Worm (Caenorhabditis elegans): Measurements from ENCODE around the gene dli-1.

The dli-1 gene

DNA sequence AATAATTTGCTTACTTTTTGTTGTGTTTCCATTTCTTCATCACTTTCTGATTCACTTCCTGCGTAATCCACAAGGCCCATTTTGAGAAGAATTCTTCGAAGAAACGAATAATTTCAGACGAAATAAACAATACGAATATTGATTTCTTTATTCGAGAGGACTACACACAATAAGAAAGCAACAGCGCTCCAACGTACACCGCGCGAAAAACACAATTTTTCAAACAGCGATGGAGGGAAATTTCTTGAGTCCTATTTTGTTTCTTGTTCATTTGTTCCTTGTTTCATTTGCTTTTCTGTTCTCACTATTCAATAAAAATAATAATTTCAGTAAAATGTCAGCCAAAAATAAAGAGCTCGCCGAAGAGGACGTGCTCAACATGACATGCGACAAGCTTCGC lies 4.9 kb downstream of the dli-1 start, which contains the start of the genes prcc-1 and C39E9.12 (continued):
- TF ChIP-seq zag-1 (tag; optimal IDR thresholded peaks at IDR 0.05) (no peak), lsy-2 (tag; optimal IDR thresholded peaks at IDR 0.05) (peak; percentile 73 to 91), aly-2 (tag; optimal IDR thresholded peaks at IDR 0.05) (no peak), swsn-7 (tag; optimal IDR thresholded peaks at IDR 0.05) (peak; percentile 62), vab-15 (tag; optimal IDR thresholded peaks at IDR 0.05) (no peak), ztf-11 (tag; optimal IDR thresholded peaks at IDR 0.05) (no peak), ceh-8 (GFP tag; optimal IDR thresholded peaks at IDR 0.05) (no peak), fkh-10 (GFP tag; optimal IDR thresholded peaks at IDR 0.05) (no peak), nhr-85 (tag) (peak; percentile 46), egl-13 (tag; optimal IDR thresholded peaks at IDR 0.05) (no peak), tbx-2 (tag; optimal IDR thresholded peaks at IDR 0.05) (peak; percentile 37), ztf-4 (tag; optimal IDR thresholded peaks at IDR 0.05) (no peak), ceh-88 (GFP tag; IDR thresholded peaks at IDR 0.05) (no peak), Y116A8C.19 (tag; optimal IDR thresholded peaks at IDR 0.05; ENCODE audit: borderline replicate concordance) (no peak), jun-1 (tag; optimal IDR thresholded peaks at IDR 0.05) (peak; percentile 40), fkh-4 (tag; optimal IDR thresholded peaks at IDR 0.05; ENCODE audit: borderline replicate concordance) (no peak), nhr-237 (tag; optimal IDR thresholded peaks at IDR 0.05) (no peak), snu-23 (GFP tag; optimal IDR thresholded peaks at IDR 0.05) (peak; percentile 80), nhr-19 (GFP tag; conservative IDR thresholded peaks at IDR 0.05) (peak; percentile 43; the same call in 1 of the 2 replicates), nhr-71 (tag; optimal IDR thresholded peaks at IDR 0.05) (peak; percentile 73), lin-15B (tag; optimal IDR thresholded peaks at IDR 0.05) (peak; percentile 84), pax-3 (tag; optimal IDR thresholded peaks at IDR 0.05) (no peak), unc-98 (GFP tag; IDR thresholded peaks at IDR 0.05) (no peak), hpl-2 (GFP tag; optimal IDR thresholded peaks at IDR 0.05) (no peak), nhr-28 (tag; optimal IDR thresholded peaks at IDR 0.05) (no peak), nhr-12 (tag; optimal IDR thresholded peaks at IDR 0.05) (no peak), elt-2 (tag; optimal IDR thresholded peaks at IDR 0.05) (no peak), sox-4 (tag; optimal IDR thresholded peaks at IDR 0.05) (no peak), lin-35 (GFP tag; optimal IDR thresholded peaks at IDR 0.05) (peak; percentile 92 to 97), egl-27 (tag; optimal IDR thresholded peaks at IDR 0.05) (no peak), tlp-1 (tag; optimal IDR thresholded peaks at IDR 0.05) (no peak), mdl-1 (tag; optimal IDR thresholded peaks at IDR 0.05) (peak in 1 of 2 experiments; percentile 56), ces-1 (GFP tag; optimal IDR thresholded peaks at IDR 0.05) (no peak), ceh-82 (tag; optimal IDR thresholded peaks at IDR 0.05) (peak; percentile 27 to 78 (median 63)), snpc-4 (tag; optimal IDR thresholded peaks at IDR 0.05) (no peak), lin-13 (GFP tag; optimal IDR thresholded peaks at IDR 0.05) (peak; percentile 69), nhr-76 (tag; optimal IDR thresholded peaks at IDR 0.05) (no peak), nhr-47 (tag; optimal IDR thresholded peaks at IDR 0.05) (peak; percentile 75), sptf-1 (tag; optimal IDR thresholded peaks at IDR 0.05) (no peak), mep-1 (tag; optimal IDR thresholded peaks at IDR 0.05) (no peak), zip-4 (GFP tag; optimal IDR thresholded peaks at IDR 0.05) (no peak), dpl-1 (GFP tag; optimal IDR thresholded peaks at IDR 0.05) (peak; percentile 88 to 95 (median 92)), unc-30 (tag; optimal IDR thresholded peaks at IDR 0.05) (no peak), nhr-20 (tag; optimal IDR thresholded peaks at IDR 0.05) (peak; percentile 53), fos-1 (tag; optimal IDR thresholded peaks at IDR 0.05) (peak; percentile 63), nhr-77 (tag; optimal IDR thresholded peaks at IDR 0.05) (peak; percentile 54)

Measured in whole organism, L1 larva.